Fruit fly (Drosophila melanogaster) whole organism, embryonic: ENCODE data around the gene CG32428.

Experiments
- CG1602 ChIP-seq: fragments of 200-800 bp; sonication (Bioruptor generic); optimal IDR thresholded peaks from 3 replicates; lab custom pipeline; 2016; ENCODE audit warnings: missing biosample characterization, missing genetic modification characterization
- CG43689 ChIP-seq: fragments of 200-800 bp; sonication (Bioruptor generic); IDR thresholded peaks from 2 replicates; pipeline ENCODE4 v1.3.6; 2022; ENCODE audit warnings: missing biosample characterization, missing genetic modification characterization
- CG7963 ChIP-seq: fragments of 200-800 bp; sonication (Bioruptor generic); IDR thresholded peaks from 3 replicates; pipeline ENCODE4 v1.3.6; 2022; ENCODE audit warnings: missing biosample characterization, missing genetic modification characterization; ENCODE audit not compliant: partially characterized antibody
- Deaf1 ChIP-seq: fragments of 200-800 bp; optimal IDR thresholded peaks from 3 replicates; lab custom pipeline; 2019; ENCODE audit warnings: missing biosample characterization, mild to moderate bottlenecking, missing genetic modification characterization, moderate library complexity
- YL-1 ChIP-seq: fragments of 200-800 bp; sonication (Bioruptor generic); optimal IDR thresholded peaks from 3 replicates; lab custom pipeline; 2017; ENCODE audit warnings: missing biosample characterization, mild to moderate bottlenecking, missing genetic modification characterization
- aop ChIP-seq: fragments of 200-800 bp; sonication (Bioruptor generic); IDR thresholded peaks from 2 replicates; pipeline ENCODE4 v1.3.6; 2022; ENCODE audit warnings: missing biosample characterization, missing genetic modification characterization
- bsh ChIP-seq, 2 experiments: fragments of 200-800 bp; sonication (Bioruptor generic); optimal IDR thresholded peaks; 2 replicates each; lab custom pipeline; 2017 to 2018; ENCODE audit warnings: mild to moderate bottlenecking in 2 of 2, missing biosample characterization in 2 of 2, missing genetic modification characterization in 2 of 2, moderate library complexity in 1 of 2
- gem ChIP-seq: fragments of 200-800 bp; sonication (Bioruptor generic); optimal IDR thresholded peaks from 2 replicates; lab custom pipeline; 2019; ENCODE audit warnings: missing biosample characterization, mild to moderate bottlenecking, missing genetic modification characterization, moderate library complexity
- gro ChIP-seq: fragments of 200-800 bp; sonication (Bioruptor generic); optimal IDR thresholded peaks from 2 replicates; lab custom pipeline; 2016; ENCODE audit warnings: missing biosample characterization, missing genetic modification characterization
- ham ChIP-seq: fragments of 200-800 bp; sonication (Bioruptor generic); IDR thresholded peaks from 2 replicates; pipeline ENCODE4 v1.3.6; 2022; ENCODE audit warnings: missing biosample characterization, missing genetic modification characterization
- hth ChIP-seq: fragments of >200 bp; optimal IDR thresholded peaks from 2 replicates; lab custom pipeline; 2017; ENCODE audit warnings: inconsistent platforms
- onecut ChIP-seq: fragments of 200-800 bp; sonication (Bioruptor generic); IDR thresholded peaks from 2 replicates; pipeline ENCODE4 v1.3.6; 2022; ENCODE audit warnings: missing biosample characterization, missing genetic modification characterization
- toy ChIP-seq: fragments of 200-800 bp; sonication (Bioruptor generic); IDR thresholded peaks from 2 replicates; pipeline ENCODE4 v1.3.6; 2022; ENCODE audit warnings: missing biosample characterization, missing genetic modification characterization
- vnd ChIP-seq: fragments of 200-800 bp; sonication (Bioruptor generic); IDR thresholded peaks from 3 replicates; pipeline ENCODE4 v1.3.6; 2022; ENCODE audit warnings: missing biosample characterization, missing genetic modification characterization; ENCODE audit not compliant: partially characterized antibody

DNA sequence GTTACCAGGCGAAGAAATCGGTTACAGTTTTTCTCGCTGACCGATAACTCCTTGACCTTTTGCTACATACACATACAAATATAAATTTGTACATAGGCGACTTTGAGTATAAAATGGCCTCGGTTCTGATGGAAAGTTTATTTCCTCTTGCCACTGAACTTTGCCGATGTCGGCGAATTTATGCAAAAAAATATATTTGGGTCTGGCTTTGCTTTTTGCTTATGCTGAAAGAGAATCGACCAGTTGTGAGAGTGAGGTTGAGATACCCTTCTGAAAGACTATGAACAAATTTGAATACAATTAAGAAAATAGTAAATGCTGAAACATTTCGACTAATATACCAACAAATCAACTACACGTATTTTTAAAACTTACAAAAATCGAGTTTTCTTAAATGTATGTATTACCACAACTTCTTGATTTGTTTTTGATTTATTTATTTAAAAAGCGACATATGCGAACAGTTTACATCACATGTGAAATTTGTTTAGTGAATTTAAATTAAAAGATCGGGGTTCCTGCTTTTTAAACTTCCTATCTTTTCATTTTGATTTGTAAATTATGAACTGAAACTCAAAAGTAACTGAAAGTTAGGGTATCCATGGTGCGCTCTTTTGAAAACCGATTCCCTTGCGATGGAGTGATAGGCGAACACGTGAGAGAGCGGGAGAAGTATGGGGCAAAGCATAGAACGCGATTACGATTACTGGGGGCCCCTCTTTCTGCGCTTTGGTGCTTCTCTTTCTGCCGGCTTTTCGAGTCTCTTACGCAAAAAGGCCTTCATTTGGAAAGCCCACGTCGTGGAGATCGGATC lies 35.8 kb upstream of the CG32428 start:
- TF ChIP-seq ham (no peak), gro (GFP tag; lab: Kevin White, UChicago) (peak; percentile 80), CG7963 (no peak), YL-1 (GFP tag; lab: Kevin White, UChicago) (peak; percentile 40), aop (GFP tag; lab: Robert Waterston, UW) (no peak), CG1602 (peak; percentile 60), hth (no peak), bsh (GFP tag; optimal IDR thresholded peaks at IDR 0.05; lab: Kevin White, UChicago) (peak; percentile 69 to 82), Deaf1 (peak; percentile 60), CG43689 (GFP tag; lab: Robert Waterston, UW) (no peak), onecut (GFP tag; lab: Robert Waterston, UW) (peak; percentile 34; the same call in 1 of the 2 replicates), gem (peak; percentile 89), toy (GFP tag; lab: Robert Waterston, UW) (no peak), vnd (GFP tag; lab: Robert Waterston, UW) (no peak)
